Worm (Caenorhabditis elegans) whole organism, midembryonic: ENCODE results near the gene C11D2.3.

Source experiments
- T22C8.4 ChIP-seq: fragments of 200-800 bp; sonication (Bioruptor generic); IDR thresholded peaks from 2 replicates; pipeline ENCODE4 v1.3.6; 2022; ENCODE audit warnings: missing genetic modification characterization, missing compliant biosample characterization
- cog-1 ChIP-seq: sonication (generic microtip); optimal IDR thresholded peaks from 2 replicates; lab custom pipeline; 2016; ENCODE audit warnings: missing genetic modification characterization, missing compliant biosample characterization
- flt-1 ChIP-seq: fragments of 200-800 bp; sonication (Bioruptor generic); IDR thresholded peaks from 2 replicates; pipeline ENCODE4 v1.3.6; 2022; ENCODE audit warnings: missing genetic modification characterization, missing compliant biosample characterization
- klf-2 ChIP-seq: fragments of 200-800 bp; sonication (Bioruptor generic); conservative IDR thresholded peaks from 2 replicates; pipeline ENCODE4 v1.3.6; 2022; ENCODE audit warnings: missing genetic modification reagents, missing genetic modification characterization, missing compliant biosample characterization
- med-1 ChIP-seq: sonication (generic microtip); optimal IDR thresholded peaks from 2 replicates; lab custom pipeline; 2017; ENCODE audit warnings: missing genetic modification characterization, mild to moderate bottlenecking, missing compliant biosample characterization, antibody characterized with exemption, missing genetic modification reagents; ENCODE audit not compliant: insufficient read depth
- ref-1 ChIP-seq: fragments of 200-800 bp; sonication (Bioruptor generic); conservative IDR thresholded peaks from 2 replicates; pipeline ENCODE4 v1.3.6; 2022; ENCODE audit warnings: missing genetic modification reagents, missing genetic modification characterization, missing compliant biosample characterization
- tab-1 ChIP-seq: fragments of 200-800 bp; sonication (Bioruptor generic); IDR thresholded peaks from 2 replicates; pipeline ENCODE4 v1.3.6; 2022; ENCODE audit warnings: missing genetic modification characterization, missing compliant biosample characterization
- ztf-23 ChIP-seq: fragments of 200-800 bp; sonication (Bioruptor generic); IDR thresholded peaks from 2 replicates; pipeline ENCODE4 v1.3.6; 2022; ENCODE audit warnings: missing genetic modification reagents, missing genetic modification characterization, missing compliant biosample characterization
- ztf-29 ChIP-seq: fragments of 200-800 bp; sonication (Bioruptor generic); IDR thresholded peaks from 2 replicates; pipeline ENCODE4 v1.3.6; 2022; ENCODE audit warnings: missing genetic modification reagents, missing genetic modification characterization, missing compliant biosample characterization

C11D2.3 gene

ce11 chrIV:6151513-6151912, at the start of gene C11D2.3:
C11D2.3 (plus strand) TSS chrIV:6151813.
- TF ChIP-seq klf-2 (GFP tag; lab: Robert Waterston, UW) (no peak), ztf-29 (GFP tag; lab: Robert Waterston, UW) (no peak), tab-1 (GFP tag; lab: Robert Waterston, UW) (no peak), med-1 (GFP tag; lab: Kevin White, UChicago) (no peak), flt-1 (GFP tag; lab: Robert Waterston, UW) (no peak), ztf-23 (GFP tag; lab: Robert Waterston, UW) (no peak), ref-1 (GFP tag; lab: Robert Waterston, UW) (no peak), cog-1 (tag; lab: Kevin White, UChicago) (no peak), T22C8.4 (GFP tag; lab: Robert Waterston, UW) (no peak)

- TF ChIP-seq klf-2 (GFP tag; lab: Robert Waterston, UW) (no peak), ztf-29 (GFP tag; lab: Robert Waterston, UW) (no peak), ref-1 (GFP tag; lab: Robert Waterston, UW) (no peak), T22C8.4 (GFP tag; lab: Robert Waterston, UW) (no peak)
Observed at ce11 chrIV:6104446-6104845, 47.2 kb upstream of the C11D2.3 start.

ce11 chrIV:6108665-6109064, 42.9 kb upstream of the C11D2.3 start:
- TF ChIP-seq cog-1 (tag; lab: Kevin White, UChicago) (no peak), klf-2 (GFP tag; lab: Robert Waterston, UW) (no peak), ztf-23 (GFP tag; lab: Robert Waterston, UW) (no peak)

ce11 chrIV:6112291-6112690, 39.3 kb upstream of the C11D2.3 start, which contains the start of gene M03D4.3:
M03D4.3 (minus strand) TSS chrIV:6112391.
- TF ChIP-seq klf-2 (GFP tag; lab: Robert Waterston, UW) (no peak), flt-1 (GFP tag; lab: Robert Waterston, UW) (no peak), tab-1 (GFP tag; lab: Robert Waterston, UW) (no peak), med-1 (GFP tag; lab: Kevin White, UChicago) (no peak), cog-1 (tag; lab: Kevin White, UChicago) (no peak), ztf-23 (GFP tag; lab: Robert Waterston, UW) (no peak), ztf-29 (GFP tag; lab: Robert Waterston, UW) (no peak), T22C8.4 (GFP tag; lab: Robert Waterston, UW) (no peak), ref-1 (GFP tag; lab: Robert Waterston, UW) (no peak)

ce11 chrIV:6117741-6118265, 33.8 kb upstream of the C11D2.3 start, which contains the start of gene zen-4:
zen-4 (plus strand) TSS chrIV:6118215.
- TF ChIP-seq tab-1 (GFP tag; lab: Robert Waterston, UW) (no peak), flt-1 (GFP tag; lab: Robert Waterston, UW) (0 out of 2 replicates have a peak, but pooled peaks have one; percentile 49)

ce11 chrIV:6127252-6127930, 24.2 kb upstream of the C11D2.3 start, which contains the start of gene M03D4.4:
M03D4.4 (minus strand) TSS chrIV:6127302.
- TF ChIP-seq T22C8.4 (GFP tag; lab: Robert Waterston, UW): no peak

DNA sequence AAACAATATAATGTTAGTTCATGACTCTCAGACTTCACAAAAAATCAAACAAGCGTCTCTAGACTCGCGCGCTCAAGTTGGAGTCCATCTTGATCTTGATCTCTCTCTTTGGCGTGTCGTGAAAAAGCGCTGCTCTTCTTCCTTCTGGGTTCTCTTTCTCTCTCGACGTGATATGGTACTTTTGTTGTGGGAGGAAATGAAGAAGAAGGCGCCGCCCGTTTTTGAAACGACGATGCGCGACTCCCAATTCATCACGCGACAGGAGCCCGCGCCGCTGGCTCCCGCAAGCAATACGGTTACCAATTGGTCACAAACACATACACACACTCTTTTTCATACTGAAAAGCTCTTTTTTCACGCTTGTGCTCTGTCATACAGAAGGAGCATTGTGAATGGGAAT, 21.2 kb upstream of the C11D2.3 start:
- TF ChIP-seq ztf-29 (GFP tag; lab: Robert Waterston, UW): no peak
- TF ChIP-seq T22C8.4 (GFP tag; lab: Robert Waterston, UW): no peak
- no peak for TF ChIP-seq ztf-23 (GFP tag; lab: Robert Waterston, UW)
- TF ChIP-seq tab-1 (GFP tag; lab: Robert Waterston, UW): no peak
- TF ChIP-seq ref-1 (GFP tag; lab: Robert Waterston, UW): no peak
- TF ChIP-seq klf-2 (GFP tag; lab: Robert Waterston, UW): no peak
- no peak for TF ChIP-seq flt-1 (GFP tag; lab: Robert Waterston, UW)
- no peak for TF ChIP-seq cog-1 (tag; lab: Kevin White, UChicago)
- TF ChIP-seq med-1 (GFP tag; lab: Kevin White, UChicago): no peak

ce11 chrIV:6134639-6135038, 17.0 kb upstream of the C11D2.3 start:
- no peak for TF ChIP-seq ref-1 (GFP tag; lab: Robert Waterston, UW)
- no peak for TF ChIP-seq T22C8.4 (GFP tag; lab: Robert Waterston, UW)
- no peak for TF ChIP-seq klf-2 (GFP tag; lab: Robert Waterston, UW)
- TF ChIP-seq ztf-23 (GFP tag; lab: Robert Waterston, UW): no peak
- no peak for TF ChIP-seq tab-1 (GFP tag; lab: Robert Waterston, UW)
- TF ChIP-seq med-1 (GFP tag; lab: Kevin White, UChicago): no peak
- no peak for TF ChIP-seq cog-1 (tag; lab: Kevin White, UChicago)
- no peak for TF ChIP-seq ztf-29 (GFP tag; lab: Robert Waterston, UW)
- no peak for TF ChIP-seq flt-1 (GFP tag; lab: Robert Waterston, UW)

- no peak for TF ChIP-seq ztf-29 (GFP tag; lab: Robert Waterston, UW)
- no peak for TF ChIP-seq cog-1 (tag; lab: Kevin White, UChicago)
- no peak for TF ChIP-seq med-1 (GFP tag; lab: Kevin White, UChicago)
- TF ChIP-seq ref-1 (GFP tag; lab: Robert Waterston, UW): no peak
- no peak for TF ChIP-seq tab-1 (GFP tag; lab: Robert Waterston, UW)
- TF ChIP-seq klf-2 (GFP tag; lab: Robert Waterston, UW): no peak
- TF ChIP-seq flt-1 (GFP tag; lab: Robert Waterston, UW): no peak
Observed at ce11 chrIV:6135592-6135991, 16.0 kb upstream of the C11D2.3 start.
